Fruit fly (Drosophila melanogaster) whole organism, embryonic: ENCODE data around the gene CG34327.

ENCODE experiments used
- Abd-B ChIP-seq: fragments of 200-800 bp; sonication (Bioruptor generic); optimal IDR thresholded peaks from 2 replicates; lab custom pipeline; 2018; ENCODE audit warnings: missing biosample characterization, mild to moderate bottlenecking, missing genetic modification characterization, moderate library complexity
- CG10565 ChIP-seq: fragments of 200-800 bp; sonication (Bioruptor generic); optimal IDR thresholded peaks from 3 replicates; lab custom pipeline; 2016; ENCODE audit warnings: missing biosample characterization, mild to moderate bottlenecking, missing genetic modification characterization
- CG11093 ChIP-seq: fragments of 200-800 bp; sonication (Bioruptor generic); IDR thresholded peaks from 3 replicates; pipeline ENCODE4 v1.3.6; 2022; ENCODE audit warnings: missing biosample characterization, missing genetic modification characterization
- CG11696 ChIP-seq: fragments of 200-800 bp; sonication (Bioruptor generic); IDR thresholded peaks from 2 replicates; pipeline ENCODE4 v1.3.6; 2022; ENCODE audit warnings: missing biosample characterization, missing genetic modification characterization
- CG12391 ChIP-seq: fragments of 200-800 bp; sonication (Bioruptor generic); optimal IDR thresholded peaks from 3 replicates; lab custom pipeline; 2018; ENCODE audit warnings: missing biosample characterization, mild to moderate bottlenecking, missing genetic modification characterization, moderate library complexity
- CG14860 ChIP-seq: fragments of 200-800 bp; sonication (Bioruptor generic); IDR thresholded peaks from 3 replicates; pipeline ENCODE4 v1.3.6; 2022; ENCODE audit warnings: missing biosample characterization, missing genetic modification characterization; ENCODE audit not compliant: partially characterized antibody
- CG14965 ChIP-seq: fragments of 200-800 bp; sonication (Bioruptor generic); optimal IDR thresholded peaks from 2 replicates; lab custom pipeline; 2016; ENCODE audit warnings: missing biosample characterization, missing genetic modification characterization, borderline replicate concordance
- CG15601 ChIP-seq: fragments of 200-800 bp; sonication (Bioruptor generic); optimal IDR thresholded peaks from 3 replicates; lab custom pipeline; 2019; ENCODE audit warnings: missing biosample characterization, mild to moderate bottlenecking, missing genetic modification characterization, moderate library complexity
- CG16863 ChIP-seq: fragments of 200-800 bp; sonication (Bioruptor generic); optimal IDR thresholded peaks from 3 replicates; lab custom pipeline; 2016; ENCODE audit warnings: missing biosample characterization, missing genetic modification characterization
- CG17361 ChIP-seq: fragments of 200-800 bp; sonication (Bioruptor generic); IDR thresholded peaks from 3 replicates; pipeline ENCODE4 v1.3.6; 2022; ENCODE audit warnings: missing biosample characterization, missing genetic modification characterization
- CG17385 ChIP-seq: fragments of 200-800 bp; sonication (Bioruptor generic); optimal IDR thresholded peaks from 3 replicates; lab custom pipeline; 2018; ENCODE audit warnings: missing biosample characterization, mild to moderate bottlenecking, missing genetic modification characterization
- CG17802 ChIP-seq: fragments of 200-800 bp; sonication (Bioruptor generic); optimal IDR thresholded peaks from 2 replicates; lab custom pipeline; 2018; ENCODE audit warnings: missing biosample characterization, mild to moderate bottlenecking, missing genetic modification characterization, moderate library complexity
- CG6765 ChIP-seq: fragments of 200-800 bp; sonication (Bioruptor generic); optimal IDR thresholded peaks from 3 replicates; lab custom pipeline; 2017; ENCODE audit warnings: missing biosample characterization, mild to moderate bottlenecking, missing genetic modification characterization
- CG6854 ChIP-seq: fragments of 200-800 bp; sonication (Bioruptor generic); optimal IDR thresholded peaks from 3 replicates; lab custom pipeline; 2017; ENCODE audit warnings: missing biosample characterization, mild to moderate bottlenecking, missing genetic modification characterization
- CG7928 ChIP-seq: fragments of 200-800 bp; sonication (Bioruptor generic); optimal IDR thresholded peaks from 2 replicates; lab custom pipeline; 2017; ENCODE audit warnings: missing biosample characterization, mild to moderate bottlenecking, missing genetic modification characterization
- CG8281 ChIP-seq: fragments of 200-800 bp; sonication (Bioruptor generic); optimal IDR thresholded peaks from 2 replicates; lab custom pipeline; 2018; ENCODE audit warnings: missing biosample characterization, mild to moderate bottlenecking, missing genetic modification characterization, moderate library complexity
- Camta ChIP-seq: fragments of 200-800 bp; sonication (Bioruptor generic); optimal IDR thresholded peaks from 2 replicates; lab custom pipeline; 2016; ENCODE audit warnings: missing biosample characterization, missing genetic modification characterization
- Chrac-16 ChIP-seq: fragments of 200-800 bp; sonication (Bioruptor generic); optimal IDR thresholded peaks from 3 replicates; lab custom pipeline; 2016; ENCODE audit warnings: missing biosample characterization, missing genetic modification characterization
- CkIIα-i1 ChIP-seq: fragments of 200-800 bp; sonication (Bioruptor generic); IDR thresholded peaks from 2 replicates; pipeline ENCODE4 v1.3.6; 2022; ENCODE audit warnings: missing biosample characterization, missing genetic modification characterization
- Dll ChIP-seq: fragments of 200-800 bp; sonication (Bioruptor generic); IDR thresholded peaks from 4 replicates; pipeline ENCODE4 v1.3.6; 2022; ENCODE audit warnings: missing biosample characterization, missing genetic modification characterization; ENCODE audit not compliant: partially characterized antibody
- Ets65A ChIP-seq: fragments of 200-800 bp; sonication (Bioruptor generic); peaks from one replicate; lab custom pipeline; 2016; ENCODE audit warnings: missing biosample characterization, missing genetic modification characterization
- Ets97D ChIP-seq: fragments of 200-800 bp; sonication (Bioruptor generic); optimal IDR thresholded peaks from 3 replicates; lab custom pipeline; 2016; ENCODE audit warnings: missing biosample characterization, missing genetic modification characterization
- Mad ChIP-seq: fragments of 200-800 bp; sonication (Bioruptor generic); optimal IDR thresholded peaks from 2 replicates; lab custom pipeline; 2016; ENCODE audit warnings: missing biosample characterization, missing genetic modification characterization
- Nf-YB ChIP-seq: fragments of 200-800 bp; sonication (Bioruptor generic); optimal IDR thresholded peaks from 3 replicates; lab custom pipeline; 2019; ENCODE audit warnings: missing biosample characterization, mild to moderate bottlenecking, missing genetic modification characterization, moderate library complexity
- PHDP ChIP-seq: fragments of 200-800 bp; sonication (Bioruptor generic); optimal IDR thresholded peaks from 3 replicates; lab custom pipeline; 2018; ENCODE audit warnings: missing biosample characterization, mild to moderate bottlenecking, missing genetic modification characterization, moderate library complexity
- Sry-β ChIP-seq: fragments of 200-800 bp; sonication (Bioruptor generic); optimal IDR thresholded peaks from 2 replicates; lab custom pipeline; 2018; ENCODE audit warnings: missing biosample characterization, mild to moderate bottlenecking, missing genetic modification characterization, moderate library complexity
- TFAM ChIP-seq: fragments of 200-800 bp; sonication (Bioruptor generic); optimal IDR thresholded peaks from 2 replicates; lab custom pipeline; 2017; ENCODE audit warnings: missing biosample characterization, missing genetic modification characterization, inconsistent platforms
- aop ChIP-seq: fragments of 200-800 bp; sonication (Bioruptor generic); IDR thresholded peaks from 2 replicates; pipeline ENCODE4 v1.3.6; 2022; ENCODE audit warnings: missing biosample characterization, missing genetic modification characterization
- bsh ChIP-seq, 2 experiments: fragments of 200-800 bp; sonication (Bioruptor generic); optimal IDR thresholded peaks; 2 replicates each; lab custom pipeline; 2017 to 2018; ENCODE audit warnings: mild to moderate bottlenecking in 2 of 2, missing biosample characterization in 2 of 2, missing genetic modification characterization in 2 of 2, moderate library complexity in 1 of 2
- da ChIP-seq: fragments of 200-800 bp; sonication (Bioruptor generic); optimal IDR thresholded peaks from 2 replicates; lab custom pipeline; 2016; ENCODE audit warnings: missing biosample characterization, missing genetic modification characterization
- dati ChIP-seq: fragments of 200-800 bp; sonication (Bioruptor generic); IDR thresholded peaks from 2 replicates; pipeline ENCODE4 v1.3.6; 2022; ENCODE audit warnings: missing biosample characterization, missing genetic modification characterization
- disco-r ChIP-seq: fragments of 200-800 bp; sonication (Bioruptor generic); optimal IDR thresholded peaks from 2 replicates; lab custom pipeline; 2016; ENCODE audit warnings: missing biosample characterization, missing genetic modification characterization
- ems ChIP-seq: fragments of 200-800 bp; sonication (Bioruptor generic); optimal IDR thresholded peaks from 3 replicates; lab custom pipeline; 2016; ENCODE audit warnings: missing biosample characterization, missing genetic modification characterization
- fd3F ChIP-seq: fragments of 200-800 bp; sonication (Bioruptor generic); optimal IDR thresholded peaks from 2 replicates; lab custom pipeline; 2018; ENCODE audit warnings: missing biosample characterization, mild to moderate bottlenecking, missing genetic modification characterization, moderate library complexity
- fd96Cb ChIP-seq: fragments of 200-800 bp; sonication (Bioruptor generic); optimal IDR thresholded peaks from 2 replicates; lab custom pipeline; 2018; ENCODE audit warnings: missing biosample characterization, mild to moderate bottlenecking, missing genetic modification characterization, moderate library complexity
- gcm2 ChIP-seq: fragments of 200-800 bp; sonication (Bioruptor generic); optimal IDR thresholded peaks from 2 replicates; lab custom pipeline; 2016; ENCODE audit warnings: missing biosample characterization, missing genetic modification characterization
- h ChIP-seq: fragments of >200 bp; optimal IDR thresholded peaks from 2 replicates; lab custom pipeline; 2017
- lilli ChIP-seq: fragments of 200-800 bp; sonication (Bioruptor generic); optimal IDR thresholded peaks from 3 replicates; lab custom pipeline; 2016; ENCODE audit warnings: missing biosample characterization, missing genetic modification characterization
- mam ChIP-seq: fragments of 200-800 bp; sonication (Bioruptor generic); optimal IDR thresholded peaks from 3 replicates; lab custom pipeline; 2016; ENCODE audit warnings: missing biosample characterization, missing genetic modification characterization
- nerfin-1 ChIP-seq: fragments of 200-800 bp; sonication (Bioruptor generic); optimal IDR thresholded peaks from 3 replicates; lab custom pipeline; 2019; ENCODE audit warnings: missing biosample characterization, mild to moderate bottlenecking, missing genetic modification characterization, moderate library complexity
- pita ChIP-seq: fragments of 200-800 bp; sonication (Bioruptor generic); optimal IDR thresholded peaks from 2 replicates; lab custom pipeline; 2017; ENCODE audit warnings: missing biosample characterization, mild to moderate bottlenecking, missing genetic modification characterization
- pros ChIP-seq: fragments of 200-800 bp; sonication (Bioruptor generic); optimal IDR thresholded peaks from 3 replicates; lab custom pipeline; 2019; ENCODE audit warnings: missing biosample characterization, mild to moderate bottlenecking, missing genetic modification characterization, moderate library complexity
- run ChIP-seq: fragments of 200-800 bp; sonication (Bioruptor generic); optimal IDR thresholded peaks from 3 replicates; lab custom pipeline; 2018; ENCODE audit warnings: missing biosample characterization, mild to moderate bottlenecking, missing genetic modification characterization
- sc ChIP-seq, 3 experiments: fragments of >200 bp in 2 of 3; fragments of 200-800 bp in 1 of 3; sonication (Bioruptor generic) in 1 of 3; optimal IDR thresholded peaks; 2 replicates in 2 of 3; 3 replicates in 1 of 3; lab custom pipeline; 2017; ENCODE audit warnings: mild to moderate bottlenecking in 1 of 3, missing biosample characterization in 1 of 3, missing genetic modification characterization in 1 of 3, missing genetic modification reagents in 1 of 3
- shn ChIP-seq: fragments of 200-800 bp; sonication (Bioruptor generic); optimal IDR thresholded peaks from 3 replicates; lab custom pipeline; 2016; ENCODE audit warnings: missing biosample characterization, missing genetic modification characterization
- slou ChIP-seq: fragments of 200-800 bp; sonication (Bioruptor generic); optimal IDR thresholded peaks from 3 replicates; lab custom pipeline; 2016; ENCODE audit warnings: missing biosample characterization, missing genetic modification characterization
- sqz ChIP-seq: fragments of 200-800 bp; sonication (Bioruptor generic); optimal IDR thresholded peaks from 3 replicates; lab custom pipeline; 2018; ENCODE audit warnings: missing biosample characterization, mild to moderate bottlenecking, missing genetic modification characterization
- vfl ChIP-seq: fragments of 200-800 bp; sonication (Bioruptor generic); optimal IDR thresholded peaks from 2 replicates; lab custom pipeline; 2016; ENCODE audit warnings: missing biosample characterization, missing genetic modification characterization
- zen2 ChIP-seq: fragments of 200-800 bp; sonication (Bioruptor generic); IDR thresholded peaks from 3 replicates; pipeline ENCODE4 v1.3.6; 2022; ENCODE audit warnings: missing biosample characterization, missing genetic modification characterization; ENCODE audit not compliant: partially characterized antibody
- zfh2 ChIP-seq: fragments of 200-800 bp; sonication (Bioruptor generic); optimal IDR thresholded peaks from 2 replicates; lab custom pipeline; 2016; ENCODE audit warnings: missing biosample characterization, missing genetic modification characterization

CG34327 gene

DNA sequence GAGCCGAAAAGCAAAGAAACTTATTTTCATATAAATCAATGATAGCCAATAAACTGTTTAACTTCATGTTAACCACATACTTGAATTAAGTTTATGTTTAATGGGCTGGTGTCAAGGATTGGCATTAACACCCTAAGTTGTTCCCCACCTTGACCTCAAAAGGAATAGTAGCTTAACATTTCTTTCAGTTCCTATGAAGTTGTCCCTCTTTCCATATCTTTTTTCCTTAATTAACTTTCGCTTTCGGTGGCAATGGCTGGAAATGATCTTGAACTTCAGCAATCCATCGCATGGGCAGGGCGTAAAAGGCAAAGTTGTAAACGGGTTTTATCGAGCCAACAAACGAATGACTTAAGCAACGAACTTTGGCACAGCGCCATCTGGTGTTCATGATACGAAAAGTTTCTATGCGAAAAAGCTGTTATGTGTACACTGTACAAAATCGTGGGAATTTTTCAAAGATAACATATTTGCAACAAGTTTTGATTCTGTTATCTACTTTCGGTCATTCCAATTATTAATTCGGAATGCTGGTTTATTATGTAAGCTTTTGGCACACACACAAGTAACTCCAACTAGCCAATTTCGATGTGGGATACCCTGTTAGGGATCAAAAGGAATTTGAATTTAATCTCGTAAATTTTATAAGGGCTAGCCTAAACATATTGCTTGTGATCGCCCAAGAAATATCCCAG lies 6.0 kb upstream of the CG34327 start:
- TF ChIP-seq CG8281 (tag; lab: Kevin White, UChicago), result no peak
- TF ChIP-seq TFAM (GFP tag; lab: Kevin White, UChicago), result no peak
- TF ChIP-seq pita, result peak; percentile 16
- no peak for TF ChIP-seq zen2
- TF ChIP-seq CG7928, result no peak
- no peak for TF ChIP-seq gcm2 (GFP tag; lab: Kevin White, UChicago)
- peak; percentile 34 for TF ChIP-seq Abd-B (GFP tag; lab: Kevin White, UChicago)
- TF ChIP-seq h (lab: Kevin White, UChicago), result no peak
- TF ChIP-seq shn, result peak; percentile 39
- TF ChIP-seq dati (GFP tag; lab: Robert Waterston, UW), result no peak
- peak; percentile 9 for TF ChIP-seq PHDP
- peak in 1 of 2 experiments; percentile 35 for TF ChIP-seq bsh (GFP tag; optimal IDR thresholded peaks at IDR 0.05; lab: Kevin White, UChicago)
- TF ChIP-seq slou (GFP tag; lab: Kevin White, UChicago), result no peak
- no peak for TF ChIP-seq ems
- peak; percentile 21 for TF ChIP-seq Chrac-16 (GFP tag; lab: Kevin White, UChicago)
- TF ChIP-seq CG11093 (GFP tag; lab: Robert Waterston, UW), result no peak
- no peak for TF ChIP-seq CkIIα-i1
- TF ChIP-seq vfl (GFP tag; lab: Kevin White, UChicago), result peak; percentile 0
- no peak for TF ChIP-seq da
- TF ChIP-seq CG14965 (GFP tag; lab: Kevin White, UChicago), result no peak
- no peak for TF ChIP-seq fd96Cb (tag; lab: Kevin White, UChicago)
- no peak for TF ChIP-seq aop
- TF ChIP-seq run, result no peak
- no peak for TF ChIP-seq sc (optimal IDR thresholded peaks at IDR 0.05; lab: Kevin White, UChicago)
- peak; percentile 5 for TF ChIP-seq sc (GFP tag; optimal IDR thresholded peaks at IDR 0.05; lab: Kevin White, UChicago)
- TF ChIP-seq CG17361 (GFP tag; lab: Robert Waterston, UW), result no peak
- peak; percentile 18 for TF ChIP-seq CG17385 (GFP tag; lab: Kevin White, UChicago)
- TF ChIP-seq Ets97D (GFP tag; lab: Kevin White, UChicago), result no peak
- TF ChIP-seq lilli, result peak; percentile 42
- no peak for TF ChIP-seq fd3F (GFP tag; lab: Kevin White, UChicago)
- no peak for TF ChIP-seq CG16863 (GFP tag; lab: Kevin White, UChicago)
- no peak for TF ChIP-seq Dll (GFP tag; lab: Robert Waterston, UW)
- no peak for TF ChIP-seq disco-r (GFP tag; lab: Kevin White, UChicago)
- TF ChIP-seq CG12391, result peak; percentile 32
- peak; percentile 15 for TF ChIP-seq Ets65A (GFP tag; lab: Kevin White, UChicago)
- no peak for TF ChIP-seq CG14860
- TF ChIP-seq mam, result peak; percentile 12
- no peak for TF ChIP-seq Sry-β (GFP tag; lab: Kevin White, UChicago)
- no peak for TF ChIP-seq nerfin-1
- TF ChIP-seq Nf-YB (GFP tag; lab: Kevin White, UChicago), result no peak
- no peak for TF ChIP-seq zfh2 (GFP tag; lab: Kevin White, UChicago)
- peak; percentile 23 for TF ChIP-seq pros
- no peak for TF ChIP-seq CG15601 (tag; lab: Kevin White, UChicago)
- peak; percentile 25 for TF ChIP-seq Camta (GFP tag; lab: Kevin White, UChicago)
- no peak for TF ChIP-seq CG6854 (GFP tag; lab: Kevin White, UChicago)
- TF ChIP-seq Mad (GFP tag; lab: Kevin White, UChicago), result peak; percentile 29
- no peak for TF ChIP-seq CG6765 (GFP tag; lab: Kevin White, UChicago)
- no peak for TF ChIP-seq CG10565 (GFP tag; lab: Kevin White, UChicago)
- no peak for TF ChIP-seq sqz (GFP tag; lab: Kevin White, UChicago)
- TF ChIP-seq CG11696 (GFP tag; lab: Robert Waterston, UW), result no peak
- TF ChIP-seq CG17802 (tag; lab: Kevin White, UChicago), result no peak
